Worm (Caenorhabditis elegans) whole organism, L1 larva: ENCODE measurements around the gene tank-1.

Experiments
- aha-1 ChIP-seq: fragments of 150-350 bp; optimal IDR thresholded peaks from 2 replicates; lab custom pipeline; 2014; ENCODE audit warnings: missing biosample characterization, missing genetic modification characterization
- ama-1 ChIP-seq: fragments of 150-350 bp; optimal IDR thresholded peaks from 2 replicates; lab custom pipeline; 2014
- ceh-82 ChIP-seq, 3 experiments: fragments of 150-350 bp in 1 of 3; sonication (generic microtip) in 2 of 3; optimal IDR thresholded peaks; 2 replicates each; lab custom pipeline; 2014 to 2017; ENCODE audit warnings: missing biosample characterization in 3 of 3, missing genetic modification characterization in 3 of 3
- dpl-1 ChIP-seq, 3 experiments: fragments of 150-350 bp in 2 of 3; sonication (generic microtip) in 1 of 3; optimal IDR thresholded peaks; 2 replicates each; lab custom pipeline; 2014 to 2017; ENCODE audit warnings: missing biosample characterization in 3 of 3, missing genetic modification characterization in 3 of 3, missing genetic modification reagents in 3 of 3
- dsc-1 ChIP-seq: sonication (generic microtip); optimal IDR thresholded peaks from 2 replicates; lab custom pipeline; 2016; ENCODE audit warnings: mild to moderate bottlenecking, missing genetic modification characterization, missing compliant biosample characterization
- efl-1 ChIP-seq, 4 experiments: fragments of 150-350 bp; optimal IDR thresholded peaks in 3 of 4; peaks in 1 of 4; 1 replicate in 1 of 4; 2 replicates in 3 of 4; lab custom pipeline; 2014; ENCODE audit warnings: missing biosample characterization in 2 of 4, missing genetic modification characterization in 2 of 4, missing genetic modification reagents in 2 of 4
- efl-3 ChIP-seq: fragments of 200-800 bp; sonication (Bioruptor generic); optimal IDR thresholded peaks from 2 replicates; lab custom pipeline; 2018; ENCODE audit warnings: mild to moderate bottlenecking, missing genetic modification characterization, missing compliant biosample characterization
- egl-13 ChIP-seq: sonication (generic microtip); optimal IDR thresholded peaks from 2 replicates; lab custom pipeline; 2016; ENCODE audit warnings: missing genotype, missing genetic modification reagents, missing genetic modification characterization, missing compliant biosample characterization
- elt-2 ChIP-seq: sonication (generic microtip); optimal IDR thresholded peaks from 2 replicates; lab custom pipeline; 2016; ENCODE audit warnings: missing genetic modification characterization, mild to moderate bottlenecking, inconsistent platforms, missing compliant biosample characterization, missing genetic modification reagents
- elt-3 ChIP-seq, 6 experiments: fragments of 150-350 bp in 1 of 6; sonication (generic microtip); optimal IDR thresholded peaks; 2 replicates each; lab custom pipeline; 2017 to 2018; ENCODE audit warnings: missing biosample characterization in 6 of 6, missing genetic modification characterization in 6 of 6, inconsistent platforms in 1 of 6
- ets-5 ChIP-seq: fragments of 200-800 bp; sonication (Bioruptor generic); IDR thresholded peaks from 2 replicates; pipeline ENCODE4 v1.3.6; 2022; ENCODE audit warnings: missing genetic modification characterization, missing compliant biosample characterization
- fkh-4 ChIP-seq: sonication (generic microtip); optimal IDR thresholded peaks from 2 replicates; lab custom pipeline; 2016; ENCODE audit warnings: missing compliant biosample characterization, missing genetic modification characterization, borderline replicate concordance
- fos-1 ChIP-seq: fragments of 150-350 bp; optimal IDR thresholded peaks from 2 replicates; lab custom pipeline; 2014; ENCODE audit warnings: missing biosample characterization, missing genetic modification characterization
- irx-1 ChIP-seq: sonication (generic microtip); optimal IDR thresholded peaks from 2 replicates; lab custom pipeline; 2016; ENCODE audit warnings: missing genetic modification characterization, missing compliant biosample characterization
- isw-1 ChIP-seq: fragments of 200-800 bp; sonication (Bioruptor generic); IDR thresholded peaks from 2 replicates; pipeline ENCODE4 v1.3.6; 2022; ENCODE audit warnings: missing genetic modification characterization, missing compliant biosample characterization
- lin-14 ChIP-seq: fragments of 200-800 bp; sonication (Bioruptor generic); optimal IDR thresholded peaks from 2 replicates; lab custom pipeline; 2018; ENCODE audit warnings: mild to moderate bottlenecking, missing genetic modification characterization, moderate library complexity, missing compliant biosample characterization
- lin-35 ChIP-seq, 2 experiments: fragments of 150-350 bp; optimal IDR thresholded peaks; 2 replicates each; lab custom pipeline; 2014; ENCODE audit warnings: missing biosample characterization in 2 of 2, missing genetic modification characterization in 2 of 2, missing genetic modification reagents in 2 of 2
- mab-9 ChIP-seq: fragments of 200-800 bp; sonication (Bioruptor generic); IDR thresholded peaks from 2 replicates; pipeline ENCODE4 v1.3.6; 2022; ENCODE audit warnings: missing genetic modification reagents, missing genetic modification characterization, missing compliant biosample characterization
- mdl-1 ChIP-seq, 2 experiments: fragments of 150-350 bp; optimal IDR thresholded peaks; 2 replicates each; lab custom pipeline; 2014 to 2017; ENCODE audit warnings: missing biosample characterization in 2 of 2, missing genetic modification characterization in 2 of 2, inconsistent platforms in 1 of 2
- mef-2 ChIP-seq: fragments of 150-350 bp; optimal IDR thresholded peaks from 2 replicates; lab custom pipeline; 2014; ENCODE audit warnings: missing biosample characterization, missing genetic modification characterization
- mep-1 ChIP-seq: fragments of 150-350 bp; optimal IDR thresholded peaks from 2 replicates; lab custom pipeline; 2014; ENCODE audit warnings: missing biosample characterization, missing genetic modification characterization
- nhr-19 ChIP-seq: fragments of 200-800 bp; sonication (Bioruptor generic); conservative IDR thresholded peaks from 2 replicates; pipeline ENCODE4 v1.3.6; 2022; ENCODE audit warnings: missing genetic modification characterization, missing compliant biosample characterization
- nhr-20 ChIP-seq: sonication (generic microtip); optimal IDR thresholded peaks from 2 replicates; lab custom pipeline; 2016; ENCODE audit warnings: mild to moderate bottlenecking, missing genetic modification characterization, missing compliant biosample characterization
- nhr-237 ChIP-seq: fragments of 150-350 bp; optimal IDR thresholded peaks from 2 replicates; lab custom pipeline; 2014; ENCODE audit warnings: missing biosample characterization, missing genetic modification characterization
- nhr-28 ChIP-seq: fragments of 150-350 bp; optimal IDR thresholded peaks from 2 replicates; lab custom pipeline; 2014; ENCODE audit warnings: missing biosample characterization, missing genetic modification characterization
- nhr-71 ChIP-seq: sonication (generic microtip); optimal IDR thresholded peaks from 2 replicates; lab custom pipeline; 2016; ENCODE audit warnings: mild to moderate bottlenecking, missing genetic modification characterization, moderate library complexity, missing compliant biosample characterization
- nhr-76 ChIP-seq: sonication (generic microtip); optimal IDR thresholded peaks from 2 replicates; lab custom pipeline; 2017; ENCODE audit warnings: missing biosample characterization, missing genetic modification characterization
- nhr-77 ChIP-seq: fragments of 150-350 bp; optimal IDR thresholded peaks from 2 replicates; lab custom pipeline; 2014; ENCODE audit warnings: missing biosample characterization, missing genetic modification characterization
- nhr-85 ChIP-seq: sonication (generic microtip); peaks from one replicate; lab custom pipeline; 2016; ENCODE audit warnings: missing genetic modification characterization, inconsistent platforms, missing compliant biosample characterization
- nhr-90 ChIP-seq: sonication (generic microtip); optimal IDR thresholded peaks from 2 replicates; lab custom pipeline; 2016; ENCODE audit warnings: mild to moderate bottlenecking, missing genetic modification characterization, missing compliant biosample characterization; ENCODE audit not compliant: poor library complexity
- pag-3 ChIP-seq: sonication (generic microtip); optimal IDR thresholded peaks from 2 replicates; lab custom pipeline; 2017; ENCODE audit warnings: missing genetic modification characterization, mild to moderate bottlenecking, missing compliant biosample characterization, antibody characterized with exemption, borderline replicate concordance; ENCODE audit not compliant: insufficient read depth
- rnt-1 ChIP-seq: sonication (generic microtip); optimal IDR thresholded peaks from 2 replicates; lab custom pipeline; 2016; ENCODE audit warnings: mild to moderate bottlenecking, missing genetic modification characterization, moderate library complexity, missing compliant biosample characterization
- skn-1 ChIP-seq: fragments of 150-350 bp; optimal IDR thresholded peaks from 2 replicates; lab custom pipeline; 2014; ENCODE audit warnings: missing biosample characterization, missing genetic modification characterization
- snpc-4 ChIP-seq: fragments of 150-350 bp; optimal IDR thresholded peaks from 2 replicates; lab custom pipeline; 2014; ENCODE audit warnings: missing biosample characterization, missing genetic modification characterization
- snu-23 ChIP-seq: sonication (generic microtip); optimal IDR thresholded peaks from 2 replicates; lab custom pipeline; 2016; ENCODE audit warnings: missing genetic modification characterization, missing compliant biosample characterization
- sox-4 ChIP-seq: sonication (generic microtip); optimal IDR thresholded peaks from 2 replicates; lab custom pipeline; 2016; ENCODE audit warnings: missing genetic modification characterization, missing compliant biosample characterization
- sptf-1 ChIP-seq: fragments of 150-350 bp; optimal IDR thresholded peaks from 2 replicates; lab custom pipeline; 2014; ENCODE audit warnings: missing biosample characterization, missing genetic modification characterization
- sup-37 ChIP-seq: fragments of 200-800 bp; sonication (Bioruptor generic); optimal IDR thresholded peaks from 2 replicates; lab custom pipeline; 2018; ENCODE audit warnings: mild to moderate bottlenecking, missing genetic modification characterization, missing compliant biosample characterization
- swsn-7 ChIP-seq: sonication (generic microtip); optimal IDR thresholded peaks from 2 replicates; lab custom pipeline; 2016; ENCODE audit warnings: missing genetic modification characterization, missing compliant biosample characterization
- tbx-2 ChIP-seq: sonication (generic microtip); optimal IDR thresholded peaks from 2 replicates; lab custom pipeline; 2016; ENCODE audit warnings: missing genetic modification characterization, missing compliant biosample characterization
- tlp-1 ChIP-seq: fragments of 150-350 bp; optimal IDR thresholded peaks from 2 replicates; lab custom pipeline; 2014; ENCODE audit warnings: missing biosample characterization, missing genetic modification characterization
- unc-62 ChIP-seq: fragments of 150-350 bp; optimal IDR thresholded peaks from 2 replicates; lab custom pipeline; 2014; ENCODE audit warnings: missing biosample characterization, missing genetic modification reagents, missing genetic modification characterization
- unc-86 ChIP-seq: sonication (generic microtip); optimal IDR thresholded peaks from 2 replicates; lab custom pipeline; 2016; ENCODE audit warnings: missing genetic modification characterization, missing compliant biosample characterization
- unc-98 ChIP-seq: fragments of 200-800 bp; sonication (Bioruptor generic); IDR thresholded peaks from 2 replicates; pipeline ENCODE4 v1.3.6; 2022; ENCODE audit warnings: missing genetic modification characterization, missing compliant biosample characterization
- vab-15 ChIP-seq: sonication (generic microtip); optimal IDR thresholded peaks from 2 replicates; lab custom pipeline; 2017; ENCODE audit warnings: missing genotype, mild to moderate bottlenecking, missing genetic modification characterization, missing compliant biosample characterization
- xbp-1 ChIP-seq: sonication (generic microtip); optimal IDR thresholded peaks from 2 replicates; lab custom pipeline; 2016; ENCODE audit warnings: missing genetic modification characterization, missing compliant biosample characterization
- zag-1 ChIP-seq: fragments of 150-350 bp; optimal IDR thresholded peaks from 2 replicates; lab custom pipeline; 2014; ENCODE audit warnings: missing biosample characterization, missing genetic modification characterization
- ztf-4 ChIP-seq: fragments of 150-350 bp; optimal IDR thresholded peaks from 2 replicates; lab custom pipeline; 2014; ENCODE audit warnings: missing biosample characterization, missing genetic modification characterization

tank-1 gene

ce11 chrV:1285657-1286123 is at the start of gene tank-1:
Gene tank-1, minus strand, starts transcription at chrV:1285707.
- peak; percentile 50 for TF ChIP-seq rnt-1
- TF ChIP-seq tlp-1 (tag; lab: Kevin White, UChicago): no peak
- TF ChIP-seq swsn-7 (tag; lab: Kevin White, UChicago): peak; percentile 12
- peak; percentile 61 for TF ChIP-seq nhr-237 (tag; lab: Kevin White, UChicago)
- TF ChIP-seq irx-1 (tag; lab: Kevin White, UChicago): peak; percentile 25
- no peak for TF ChIP-seq egl-13 (tag; lab: Kevin White, UChicago)
- TF ChIP-seq nhr-85: peak; percentile 57
- TF ChIP-seq snu-23 (GFP tag; lab: Kevin White, UChicago): peak; percentile 62
- no peak for TF ChIP-seq nhr-28 (tag; lab: Kevin White, UChicago)
- TF ChIP-seq lin-35 (GFP tag; optimal IDR thresholded peaks at IDR 0.05; lab: Kevin White, UChicago): peak; percentile 10 to 44
- peak; percentile 41 for TF ChIP-seq nhr-20 (tag; lab: Kevin White, UChicago)
- peak; percentile 19 for TF ChIP-seq pag-3 (tag; lab: Kevin White, UChicago)
- no peak for TF ChIP-seq sup-37
- no peak for TF ChIP-seq nhr-90 (tag; lab: Kevin White, UChicago)
- peak; percentile 47 for TF ChIP-seq nhr-71 (tag; lab: Kevin White, UChicago)
- peak in 1 of 2 experiments; percentile 66 for TF ChIP-seq efl-1 (optimal IDR thresholded peaks at IDR 0.05; lab: Kevin White, UChicago)
- peak; percentile 37 for TF ChIP-seq efl-1 (GFP tag; optimal IDR thresholded peaks at IDR 0.05 in 1 of 2; lab: Kevin White, UChicago)
- no peak for TF ChIP-seq sptf-1
- TF ChIP-seq elt-3 (tag; optimal IDR thresholded peaks at IDR 0.05; lab: Kevin White, UChicago): peak in 1 of 6 experiments; percentile 47
- TF ChIP-seq mep-1 (tag; lab: Kevin White, UChicago): no peak
- no peak for TF ChIP-seq elt-2 (tag; lab: Kevin White, UChicago)
- no peak for TF ChIP-seq fkh-4 (tag; lab: Kevin White, UChicago)
- TF ChIP-seq lin-14 (GFP tag; lab: Kevin White, UChicago): peak; percentile 90
- TF ChIP-seq ceh-82 (tag; optimal IDR thresholded peaks at IDR 0.05; lab: Kevin White, UChicago): peak in 1 of 3 experiments; percentile 55
- TF ChIP-seq skn-1 (tag; lab: Kevin White, UChicago): peak; percentile 69
- TF ChIP-seq dpl-1 (GFP tag; optimal IDR thresholded peaks at IDR 0.05; lab: Kevin White, UChicago): peak in 2 of 3 experiments; percentile 5 to 23

DNA sequence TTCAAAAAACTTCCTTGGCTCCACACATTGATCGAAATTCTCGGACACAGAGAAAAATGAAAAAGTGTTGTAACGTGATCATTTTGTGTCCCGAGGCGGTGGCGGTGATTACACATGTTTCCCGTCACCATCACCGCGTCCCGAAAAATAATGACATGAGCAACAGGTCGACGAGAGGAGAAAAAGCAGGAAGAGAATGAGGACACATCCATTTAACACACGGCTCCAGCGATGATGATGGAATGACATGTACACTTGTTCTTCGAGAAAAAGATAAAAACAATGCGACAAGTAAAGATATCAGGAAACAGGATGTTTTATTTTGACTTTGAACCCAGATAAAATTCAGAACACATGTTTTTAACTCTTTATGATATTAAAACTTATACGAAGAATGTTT is 41.8 kb upstream of the tank-1 start:
- TF ChIP-seq pag-3 (tag; lab: Kevin White, UChicago) (no peak), elt-2 (tag; lab: Kevin White, UChicago) (no peak), tbx-2 (no peak), dsc-1 (tag; lab: Kevin White, UChicago) (peak; percentile 0), tlp-1 (tag; lab: Kevin White, UChicago) (no peak), nhr-71 (tag; lab: Kevin White, UChicago) (peak; percentile 36), nhr-19 (no peak), zag-1 (tag; lab: Kevin White, UChicago) (no peak), nhr-28 (tag; lab: Kevin White, UChicago) (no peak), fos-1 (no peak), mef-2 (no peak), nhr-20 (tag; lab: Kevin White, UChicago) (no peak), mab-9 (GFP tag; lab: Robert Waterston, UW) (no peak), nhr-77 (no peak), sox-4 (tag; lab: Kevin White, UChicago) (no peak), unc-62 (GFP tag; lab: Kevin White, UChicago) (no peak), fkh-4 (tag; lab: Kevin White, UChicago) (no peak), nhr-76 (tag; lab: Kevin White, UChicago) (no peak), snu-23 (GFP tag; lab: Kevin White, UChicago) (peak; percentile 21), elt-3 (tag; optimal IDR thresholded peaks at IDR 0.05; lab: Kevin White, UChicago) (no peak), xbp-1 (no peak), efl-3 (GFP tag; lab: Kevin White, UChicago) (no peak), mdl-1 (tag; optimal IDR thresholded peaks at IDR 0.05; lab: Kevin White, UChicago) (no peak), unc-86 (tag; lab: Kevin White, UChicago) (no peak), lin-14 (GFP tag; lab: Kevin White, UChicago) (peak; percentile 90), rnt-1 (peak; percentile 68), nhr-85 (no peak), ama-1 (lab: Kevin White, UChicago) (no peak), aha-1 (tag; lab: Kevin White, UChicago) (no peak), sup-37 (no peak), unc-98 (GFP tag; lab: Robert Waterston, UW) (no peak), ztf-4 (tag; lab: Kevin White, UChicago) (no peak), vab-15 (tag; lab: Kevin White, UChicago) (no peak), snpc-4 (tag; lab: Kevin White, UChicago) (no peak), mep-1 (tag; lab: Kevin White, UChicago) (no peak), isw-1 (no peak), ets-5 (GFP tag; lab: Robert Waterston, UW) (no peak)
